Worm (Caenorhabditis elegans) whole organism, late embryonic: ENCODE results near the gene srw-73.

Experiments used
- C08G9.2 ChIP-seq: sonication (generic microtip); optimal IDR thresholded peaks from 2 replicates; lab custom pipeline; 2016; ENCODE audit warnings: mild to moderate bottlenecking, missing genetic modification characterization, moderate library complexity, missing compliant biosample characterization
- ahr-1 ChIP-seq: sonication (generic microtip); optimal IDR thresholded peaks from 2 replicates; lab custom pipeline; 2016; ENCODE audit warnings: missing genetic modification characterization, missing compliant biosample characterization
- elt-4 ChIP-seq: sonication (generic microtip); optimal IDR thresholded peaks from 2 replicates; lab custom pipeline; 2016; ENCODE audit warnings: missing genetic modification characterization, missing compliant biosample characterization
- eyg-1 ChIP-seq: sonication (generic microtip); optimal IDR thresholded peaks from 2 replicates; lab custom pipeline; 2016; ENCODE audit warnings: missing genotype, missing genetic modification characterization, missing compliant biosample characterization
- fkh-10 ChIP-seq: fragments of 150-350 bp; optimal IDR thresholded peaks from 2 replicates; lab custom pipeline; 2014; ENCODE audit warnings: missing biosample characterization, missing genetic modification reagents, missing genetic modification characterization
- hlh-30 ChIP-seq: sonication (generic microtip); optimal IDR thresholded peaks from 2 replicates; lab custom pipeline; 2017; ENCODE audit warnings: antibody characterized with exemption, missing genetic modification characterization, missing compliant biosample characterization; ENCODE audit not compliant: insufficient read depth
- pax-1 ChIP-seq: fragments of 150-350 bp; optimal IDR thresholded peaks from 2 replicates; lab custom pipeline; 2014; ENCODE audit warnings: missing biosample characterization, missing genetic modification characterization

ce11 chrV:16592947-16593791 is 4.8 kb upstream of the srw-73 start:
- TF ChIP-seq hlh-30 (tag; lab: Kevin White, UChicago): no peak
- no peak for TF ChIP-seq C08G9.2
- TF ChIP-seq ahr-1 (tag; lab: Kevin White, UChicago): no peak
- no peak for TF ChIP-seq pax-1 (tag; lab: Kevin White, UChicago)
- TF ChIP-seq fkh-10 (GFP tag; lab: Kevin White, UChicago): no peak
- TF ChIP-seq eyg-1 (tag; lab: Kevin White, UChicago): no peak
- no peak for TF ChIP-seq elt-4 (tag; lab: Kevin White, UChicago)
